Fruit fly (Drosophila melanogaster) whole organism, embryonic: ENCODE measurements around the gene CG13843.
A peak's percentile ranks its signal among the peaks of the same experiment; 100 is the strongest.

Experiments
- ATbp ChIP-seq: fragments of 200-800 bp; sonication (Bioruptor generic); optimal IDR thresholded peaks from 2 replicates; lab custom pipeline; 2017; ENCODE audit warnings: missing biosample characterization, mild to moderate bottlenecking, missing genetic modification characterization, missing genetic modification reagents
- Blimp-1 ChIP-seq: fragments of 200-800 bp; sonication (Bioruptor generic); optimal IDR thresholded peaks from 3 replicates; lab custom pipeline; 2018; ENCODE audit warnings: missing biosample characterization, missing genetic modification characterization, mild to moderate bottlenecking, moderate library complexity, missing genetic modification reagents
- CG10267 ChIP-seq: fragments of 200-800 bp; sonication (Bioruptor generic); optimal IDR thresholded peaks from 2 replicates; lab custom pipeline; 2018; ENCODE audit warnings: missing biosample characterization, mild to moderate bottlenecking, missing genetic modification characterization, moderate library complexity
- CG10274 ChIP-seq: fragments of 200-800 bp; sonication (Bioruptor generic); optimal IDR thresholded peaks from 3 replicates; lab custom pipeline; 2017; ENCODE audit warnings: missing biosample characterization, mild to moderate bottlenecking, missing genetic modification characterization
- CG10959 ChIP-seq: fragments of 200-800 bp; sonication (Bioruptor generic); IDR thresholded peaks from 2 replicates; pipeline ENCODE4 v1.3.6; 2022; ENCODE audit warnings: missing biosample characterization, missing genetic modification characterization
- CG10979 ChIP-seq: fragments of 200-800 bp; sonication (Bioruptor generic); optimal IDR thresholded peaks from 2 replicates; lab custom pipeline; 2018; ENCODE audit warnings: missing biosample characterization, mild to moderate bottlenecking, missing genetic modification characterization, moderate library complexity
- CG11398 ChIP-seq: fragments of 200-800 bp; sonication (Bioruptor generic); optimal IDR thresholded peaks from 2 replicates; lab custom pipeline; 2016; ENCODE audit warnings: missing biosample characterization, missing genetic modification characterization
- CG11504 ChIP-seq: fragments of 200-800 bp; sonication (Bioruptor generic); optimal IDR thresholded peaks from 3 replicates; lab custom pipeline; 2019; ENCODE audit warnings: missing biosample characterization, mild to moderate bottlenecking, missing genetic modification characterization, moderate library complexity
- CG12155 ChIP-seq: fragments of 200-800 bp; sonication (Bioruptor generic); optimal IDR thresholded peaks from 3 replicates; lab custom pipeline; 2016; ENCODE audit warnings: missing biosample characterization, missing genetic modification characterization
- CG12219 ChIP-seq: fragments of 200-800 bp; sonication (Bioruptor generic); optimal IDR thresholded peaks from 3 replicates; lab custom pipeline; 2018; ENCODE audit warnings: missing biosample characterization, mild to moderate bottlenecking, missing genetic modification characterization
- CG14710 ChIP-seq: fragments of 200-800 bp; sonication (Bioruptor generic); optimal IDR thresholded peaks from 3 replicates; lab custom pipeline; 2019; ENCODE audit warnings: missing biosample characterization, mild to moderate bottlenecking, missing genetic modification characterization, moderate library complexity
- CG15269 ChIP-seq: fragments of 200-800 bp; sonication (Bioruptor generic); optimal IDR thresholded peaks from 2 replicates; lab custom pipeline; 2018; ENCODE audit warnings: missing biosample characterization, mild to moderate bottlenecking, missing genetic modification characterization, moderate library complexity
- CG18262 ChIP-seq: fragments of 200-800 bp; optimal IDR thresholded peaks from 3 replicates; lab custom pipeline; 2019; ENCODE audit warnings: missing biosample characterization, mild to moderate bottlenecking, missing genetic modification characterization, moderate library complexity
- CG18764 ChIP-seq: fragments of 200-800 bp; sonication (Bioruptor generic); optimal IDR thresholded peaks from 3 replicates; lab custom pipeline; 2016; ENCODE audit warnings: missing biosample characterization, missing genetic modification characterization
- CG2678 ChIP-seq: fragments of 200-800 bp; sonication (Bioruptor generic); optimal IDR thresholded peaks from 3 replicates; lab custom pipeline; 2019; ENCODE audit warnings: missing biosample characterization, mild to moderate bottlenecking, missing genetic modification characterization, moderate library complexity
- CG2712 ChIP-seq: fragments of 200-800 bp; optimal IDR thresholded peaks from 3 replicates; lab custom pipeline; 2019; ENCODE audit warnings: missing biosample characterization, mild to moderate bottlenecking, missing genetic modification characterization, moderate library complexity
- CG3065 ChIP-seq: fragments of 200-800 bp; sonication (Bioruptor generic); optimal IDR thresholded peaks from 2 replicates; lab custom pipeline; 2016; ENCODE audit warnings: missing biosample characterization, missing genetic modification characterization
- CG31441 ChIP-seq: fragments of 200-800 bp; sonication (Bioruptor generic); IDR thresholded peaks from 2 replicates; pipeline ENCODE4 v1.3.6; 2022; ENCODE audit warnings: missing biosample characterization, missing genetic modification characterization
- CG32772 ChIP-seq: fragments of 200-800 bp; sonication (Bioruptor generic); IDR thresholded peaks from 2 replicates; pipeline ENCODE4 v1.3.6; 2022; ENCODE audit warnings: missing biosample characterization, missing genetic modification characterization
- CG4707 ChIP-seq: fragments of 200-800 bp; sonication (Bioruptor generic); optimal IDR thresholded peaks from 2 replicates; lab custom pipeline; 2018; ENCODE audit warnings: missing biosample characterization, mild to moderate bottlenecking, missing genetic modification characterization, moderate library complexity
- CG7839 ChIP-seq: fragments of 200-800 bp; sonication (Bioruptor generic); optimal IDR thresholded peaks from 3 replicates; lab custom pipeline; 2018; ENCODE audit warnings: missing biosample characterization, mild to moderate bottlenecking, missing genetic modification characterization, moderate library complexity
- CG8388 ChIP-seq: fragments of 200-800 bp; sonication (Bioruptor generic); optimal IDR thresholded peaks from 2 replicates; lab custom pipeline; 2019; ENCODE audit warnings: missing biosample characterization, mild to moderate bottlenecking, missing genetic modification characterization, moderate library complexity
- CkIIα-i1 ChIP-seq: fragments of 200-800 bp; sonication (Bioruptor generic); IDR thresholded peaks from 2 replicates; pipeline ENCODE4 v1.3.6; 2022; ENCODE audit warnings: missing biosample characterization, missing genetic modification characterization
- Dip3 ChIP-seq: fragments of 200-800 bp; sonication (Bioruptor generic); optimal IDR thresholded peaks from 3 replicates; lab custom pipeline; 2016; ENCODE audit warnings: missing biosample characterization, missing genetic modification characterization
- HmgZ ChIP-seq: fragments of 200-800 bp; sonication (Bioruptor generic); optimal IDR thresholded peaks from 2 replicates; lab custom pipeline; 2018; ENCODE audit warnings: missing biosample characterization, mild to moderate bottlenecking, missing genetic modification characterization
- Hmr ChIP-seq: fragments of 200-800 bp; sonication (Bioruptor generic); optimal IDR thresholded peaks from 3 replicates; lab custom pipeline; 2017; ENCODE audit warnings: mild to moderate bottlenecking, missing biosample characterization, missing genetic modification reagents, missing genetic modification characterization
- Hr51 ChIP-seq, 2 experiments: fragments of 200-800 bp; sonication (Bioruptor generic); optimal IDR thresholded peaks; 2 replicates in 1 of 2; 3 replicates in 1 of 2; lab custom pipeline; 2016 to 2018; ENCODE audit warnings: missing biosample characterization in 2 of 2, missing genetic modification characterization in 2 of 2, mild to moderate bottlenecking in 1 of 2, moderate library complexity in 1 of 2
- Med ChIP-seq: fragments of 200-800 bp; sonication (Bioruptor generic); peaks from one replicate; lab custom pipeline; 2016; ENCODE audit warnings: missing biosample characterization, missing genetic modification characterization, mild to moderate bottlenecking, inconsistent platforms, moderate library complexity
- Oaz ChIP-seq: fragments of 200-800 bp; sonication (Bioruptor generic); IDR thresholded peaks from 2 replicates; pipeline ENCODE4 v1.3.6; 2022; ENCODE audit warnings: missing biosample characterization, missing genetic modification characterization
- Oli ChIP-seq: fragments of 200-800 bp; sonication (Bioruptor generic); optimal IDR thresholded peaks from 2 replicates; lab custom pipeline; 2018; ENCODE audit warnings: missing biosample characterization, mild to moderate bottlenecking, missing genetic modification characterization, moderate library complexity
- Rfx ChIP-seq: fragments of 200-800 bp; sonication (Bioruptor generic); IDR thresholded peaks from 2 replicates; pipeline ENCODE4 v1.3.6; 2022; ENCODE audit warnings: missing biosample characterization, missing genetic modification characterization
- Sox100B ChIP-seq: fragments of 200-800 bp; sonication (Bioruptor generic); optimal IDR thresholded peaks from 3 replicates; lab custom pipeline; 2018; ENCODE audit warnings: missing biosample characterization, mild to moderate bottlenecking, missing genetic modification characterization
- al ChIP-seq: fragments of 200-800 bp; sonication (Bioruptor generic); IDR thresholded peaks from 2 replicates; pipeline ENCODE4 v1.3.6; 2022; ENCODE audit warnings: missing biosample characterization, missing genetic modification characterization
- ase ChIP-seq: fragments of 200-800 bp; sonication (Bioruptor generic); IDR thresholded peaks from 3 replicates; pipeline ENCODE4 v1.3.6; 2022; ENCODE audit warnings: missing biosample characterization, missing genetic modification characterization
- corto ChIP-seq: fragments of 200-800 bp; sonication (Bioruptor generic); optimal IDR thresholded peaks from 2 replicates; lab custom pipeline; 2016; ENCODE audit warnings: missing biosample characterization, mild to moderate bottlenecking, missing genetic modification characterization, moderate library complexity
- crc ChIP-seq: fragments of 200-800 bp; sonication (Bioruptor generic); optimal IDR thresholded peaks from 2 replicates; lab custom pipeline; 2016; ENCODE audit warnings: missing biosample characterization, missing genetic modification characterization
- gcm ChIP-seq: fragments of 200-800 bp; sonication (Bioruptor generic); optimal IDR thresholded peaks from 2 replicates; lab custom pipeline; 2019; ENCODE audit warnings: missing biosample characterization, mild to moderate bottlenecking, missing genetic modification characterization, moderate library complexity
- gem ChIP-seq: fragments of 200-800 bp; sonication (Bioruptor generic); optimal IDR thresholded peaks from 2 replicates; lab custom pipeline; 2019; ENCODE audit warnings: missing biosample characterization, mild to moderate bottlenecking, missing genetic modification characterization, moderate library complexity
- grau ChIP-seq: fragments of 200-800 bp; optimal IDR thresholded peaks from 3 replicates; lab custom pipeline; 2019; ENCODE audit warnings: missing biosample characterization, mild to moderate bottlenecking, missing genetic modification characterization, moderate library complexity
- grn ChIP-seq: fragments of 200-800 bp; sonication (Bioruptor generic); optimal IDR thresholded peaks from 3 replicates; lab custom pipeline; 2017; ENCODE audit warnings: missing biosample characterization, missing genetic modification characterization
- gt ChIP-seq: fragments of 200-800 bp; sonication (Bioruptor generic); IDR thresholded peaks from 2 replicates; pipeline ENCODE4 v1.3.6; 2022; ENCODE audit warnings: missing biosample characterization, missing genetic modification characterization
- jing ChIP-seq: fragments of 200-800 bp; sonication (Bioruptor generic); optimal IDR thresholded peaks from 2 replicates; lab custom pipeline; 2018; ENCODE audit warnings: missing biosample characterization, mild to moderate bottlenecking, missing genetic modification characterization
- kah ChIP-seq: fragments of 200-800 bp; sonication (Bioruptor generic); optimal IDR thresholded peaks from 2 replicates; lab custom pipeline; 2018; ENCODE audit warnings: missing biosample characterization, mild to moderate bottlenecking, missing genetic modification characterization
- knrl ChIP-seq: fragments of 200-800 bp; sonication (Bioruptor generic); IDR thresholded peaks from 3 replicates; pipeline ENCODE4 v1.3.6; 2022; ENCODE audit warnings: missing biosample characterization, missing genetic modification characterization; ENCODE audit not compliant: partially characterized antibody
- lov ChIP-seq, 2 experiments: fragments of 200-800 bp in 1 of 2; fragments of >200 bp in 1 of 2; sonication (Bioruptor generic) in 1 of 2; IDR thresholded peaks in 1 of 2; optimal IDR thresholded peaks in 1 of 2; 2 replicates in 1 of 2; 3 replicates in 1 of 2; pipeline versions ENCODE4 v1.3.6 to Lab custom; 2017 to 2022; ENCODE audit warnings: missing biosample characterization in 1 of 2, missing genetic modification characterization in 1 of 2
- pho ChIP-seq: fragments of 200-800 bp; sonication (Bioruptor generic); optimal IDR thresholded peaks from 2 replicates; lab custom pipeline; 2016; ENCODE audit warnings: missing biosample characterization, missing genetic modification characterization
- ranshi ChIP-seq: fragments of 200-800 bp; sonication (Bioruptor generic); IDR thresholded peaks from 2 replicates; pipeline ENCODE4 v1.3.6; 2022; ENCODE audit warnings: missing biosample characterization, missing genetic modification characterization
- stc ChIP-seq: fragments of 200-800 bp; sonication (Bioruptor generic); IDR thresholded peaks from 2 replicates; pipeline ENCODE4 v1.3.6; 2022; ENCODE audit warnings: missing biosample characterization, missing genetic modification characterization
- usp ChIP-seq: fragments of >200 bp; optimal IDR thresholded peaks from 2 replicates; lab custom pipeline; 2017; ENCODE audit warnings: missing biosample characterization, missing genetic modification characterization
- wek ChIP-seq: fragments of 200-800 bp; sonication (Bioruptor generic); optimal IDR thresholded peaks from 3 replicates; lab custom pipeline; 2018; ENCODE audit warnings: missing biosample characterization, mild to moderate bottlenecking, missing genetic modification characterization, moderate library complexity

CG13843 gene

dm6 chr3R:22629174-22629573 lies 19.9 kb downstream of the CG13843 start (continued):
- TF ChIP-seq grau (tag; lab: Kevin White, UChicago) (peak; percentile 36), CG10979 (tag; lab: Kevin White, UChicago) (peak; percentile 13), Blimp-1 (GFP tag; lab: Kevin White, UChicago) (peak; percentile 8), CG11398 (no peak), wek (no peak), CG10274 (GFP tag; lab: Kevin White, UChicago) (no peak), jing (GFP tag; lab: Kevin White, UChicago) (no peak), corto (GFP tag; lab: Kevin White, UChicago) (no peak), CkIIα-i1 (GFP tag; lab: Robert Waterston, UW) (no peak), CG12219 (GFP tag; lab: Kevin White, UChicago) (no peak), CG32772 (GFP tag; lab: Robert Waterston, UW) (no peak), Hmr (GFP tag; lab: Kevin White, UChicago) (peak; percentile 5), HmgZ (tag; lab: Kevin White, UChicago) (no peak), Hr51 (GFP tag; optimal IDR thresholded peaks at IDR 0.05; lab: Kevin White, UChicago) (peak in 1 of 2 experiments; percentile 51), Dip3 (GFP tag; lab: Kevin White, UChicago) (no peak), al (GFP tag; lab: Robert Waterston, UW) (no peak), gt (GFP tag; lab: Robert Waterston, UW) (no peak), CG10959 (GFP tag; lab: Robert Waterston, UW) (no peak), ase (GFP tag; lab: Robert Waterston, UW) (no peak), stc (GFP tag; lab: Robert Waterston, UW) (no peak), Sox100B (GFP tag; lab: Kevin White, UChicago) (peak; percentile 18), CG12155 (GFP tag; lab: Kevin White, UChicago) (no peak), CG8388 (no peak), gem (peak; percentile 62), CG14710 (tag; lab: Kevin White, UChicago) (no peak), Oli (tag; lab: Kevin White, UChicago) (no peak), CG31441 (GFP tag; lab: Robert Waterston, UW) (0 out of 2 replicates have a peak, but pooled peaks have one; percentile 20), CG2712 (tag; lab: Kevin White, UChicago) (peak; percentile 24), Med (GFP tag; lab: Kevin White, UChicago) (peak; percentile 48), CG2678 (peak; percentile 31), ATbp (GFP tag; lab: Kevin White, UChicago) (no peak), CG10267 (peak; percentile 1), knrl (GFP tag; lab: Robert Waterston, UW) (no peak), crc (GFP tag; lab: Kevin White, UChicago) (no peak), ranshi (GFP tag; lab: Robert Waterston, UW) (no peak), CG3065 (GFP tag; lab: Kevin White, UChicago) (no peak), CG4707 (GFP tag; lab: Kevin White, UChicago) (no peak), Rfx (GFP tag; lab: Robert Waterston, UW) (no peak), CG11504 (peak; percentile 48), pho (GFP tag; lab: Kevin White, UChicago) (no peak), CG18262 (tag; lab: Kevin White, UChicago) (peak; percentile 24), grn (GFP tag; lab: Kevin White, UChicago) (no peak), CG15269 (tag; lab: Kevin White, UChicago) (peak; percentile 25), CG18764 (no peak), Oaz (GFP tag; lab: Robert Waterston, UW) (no peak), gcm (GFP tag; lab: Kevin White, UChicago) (no peak), usp (GFP tag; lab: Kevin White, UChicago) (no peak), CG7839 (tag; lab: Kevin White, UChicago) (peak; percentile 23), lov (optimal IDR thresholded peaks at IDR 0.05; lab: Kevin White, UChicago) (no peak), lov (GFP tag; IDR thresholded peaks at IDR 0.05; lab: Robert Waterston, UW) (no peak), kah (GFP tag; lab: Kevin White, UChicago) (no peak)
